Fruit fly (Drosophila melanogaster): ENCODE results near the gene Amnionless.

Amnionless gene

DNA sequence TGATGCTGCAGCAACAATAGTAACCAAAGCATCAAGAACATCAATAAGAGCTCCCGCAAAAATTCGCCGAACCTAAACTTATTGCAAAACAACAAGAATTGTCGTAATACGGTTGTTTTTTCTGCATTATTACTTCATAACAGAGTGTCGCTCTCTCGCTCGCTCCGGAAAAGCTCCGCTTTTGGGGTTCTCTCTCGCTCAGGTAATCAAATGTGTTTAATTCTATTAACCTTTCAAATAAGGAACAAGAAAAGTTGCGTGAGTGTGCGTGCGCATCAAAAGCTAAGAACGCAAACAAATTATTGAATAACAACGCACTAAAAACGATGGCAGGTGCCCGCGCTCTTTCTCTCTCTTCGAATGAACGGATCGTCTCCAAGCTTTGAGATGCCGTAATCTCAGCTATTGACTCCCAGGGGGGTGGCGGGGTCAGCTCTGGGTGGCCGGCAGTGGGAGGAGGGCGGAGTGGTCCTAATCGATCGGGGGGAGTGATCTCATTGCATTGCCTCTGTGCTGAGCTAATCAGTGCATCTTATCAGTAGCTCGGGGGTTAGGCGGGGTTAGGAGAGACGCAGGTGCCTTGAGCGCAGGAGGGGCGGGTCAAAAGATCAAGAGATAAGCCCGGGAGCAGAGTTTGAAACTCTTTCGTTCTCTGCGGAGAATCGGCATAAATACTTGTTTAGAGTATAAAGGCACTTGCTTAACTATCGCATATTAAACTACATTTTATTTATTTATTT lies 17.4 kb upstream of the Amnionless start:
- no peak for TF ChIP-seq pan (optimal IDR thresholded peaks at IDR 0.05)
- no peak for TF ChIP-seq CG8478 (optimal IDR thresholded peaks at IDR 0.05)
- TF ChIP-seq Dll (optimal IDR thresholded peaks at IDR 0.05), result no peak
- TF ChIP-seq psq (optimal IDR thresholded peaks at IDR 0.05), result no peak
- no peak for TF ChIP-seq usp (GFP tag; optimal IDR thresholded peaks at IDR 0.05)
- no peak for TF ChIP-seq EcR (GFP tag; optimal IDR thresholded peaks at IDR 0.05)

DNA sequence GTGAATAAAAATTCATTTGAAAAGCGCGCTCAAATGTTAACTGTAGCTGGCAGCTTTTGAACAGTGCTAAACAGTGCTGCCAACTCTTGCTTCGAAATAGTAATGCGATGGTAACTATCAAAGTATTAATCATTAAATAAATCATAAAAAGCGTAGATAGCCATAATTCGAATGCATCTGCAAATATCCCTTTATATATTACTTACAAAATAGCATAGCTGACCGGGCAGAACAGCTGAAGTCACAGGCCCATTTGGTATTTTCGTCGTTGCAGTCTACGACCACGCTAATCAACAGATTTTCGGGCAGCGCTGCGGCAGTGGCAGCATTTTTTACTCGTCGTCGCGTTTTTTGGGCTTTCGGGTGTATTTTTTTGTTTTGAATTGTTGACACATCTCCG lies 16.7 kb upstream of the Amnionless start, which contains the start of gene Plc21C:
Gene Plc21C, plus strand, starts transcription at position 290 of the 400 bp plus-strand sequence.
- TF ChIP-seq EcR (GFP tag; optimal IDR thresholded peaks at IDR 0.05) (no peak), usp (GFP tag; optimal IDR thresholded peaks at IDR 0.05) (no peak), Dll (optimal IDR thresholded peaks at IDR 0.05) (no peak)

- no peak for TF ChIP-seq Dll (optimal IDR thresholded peaks at IDR 0.05)
- no peak for TF ChIP-seq usp (GFP tag; optimal IDR thresholded peaks at IDR 0.05)
Observed at dm6 chr2L:305198-305597, 16.3 kb upstream of the Amnionless start.

dm6 chr2L:303306-303962 lies 14.5 kb upstream of the Amnionless start:
- no peak for TF ChIP-seq usp (GFP tag; optimal IDR thresholded peaks at IDR 0.05)
- no peak for TF ChIP-seq Dll (optimal IDR thresholded peaks at IDR 0.05)
- TF ChIP-seq CG8478 (optimal IDR thresholded peaks at IDR 0.05), result no peak

DNA sequence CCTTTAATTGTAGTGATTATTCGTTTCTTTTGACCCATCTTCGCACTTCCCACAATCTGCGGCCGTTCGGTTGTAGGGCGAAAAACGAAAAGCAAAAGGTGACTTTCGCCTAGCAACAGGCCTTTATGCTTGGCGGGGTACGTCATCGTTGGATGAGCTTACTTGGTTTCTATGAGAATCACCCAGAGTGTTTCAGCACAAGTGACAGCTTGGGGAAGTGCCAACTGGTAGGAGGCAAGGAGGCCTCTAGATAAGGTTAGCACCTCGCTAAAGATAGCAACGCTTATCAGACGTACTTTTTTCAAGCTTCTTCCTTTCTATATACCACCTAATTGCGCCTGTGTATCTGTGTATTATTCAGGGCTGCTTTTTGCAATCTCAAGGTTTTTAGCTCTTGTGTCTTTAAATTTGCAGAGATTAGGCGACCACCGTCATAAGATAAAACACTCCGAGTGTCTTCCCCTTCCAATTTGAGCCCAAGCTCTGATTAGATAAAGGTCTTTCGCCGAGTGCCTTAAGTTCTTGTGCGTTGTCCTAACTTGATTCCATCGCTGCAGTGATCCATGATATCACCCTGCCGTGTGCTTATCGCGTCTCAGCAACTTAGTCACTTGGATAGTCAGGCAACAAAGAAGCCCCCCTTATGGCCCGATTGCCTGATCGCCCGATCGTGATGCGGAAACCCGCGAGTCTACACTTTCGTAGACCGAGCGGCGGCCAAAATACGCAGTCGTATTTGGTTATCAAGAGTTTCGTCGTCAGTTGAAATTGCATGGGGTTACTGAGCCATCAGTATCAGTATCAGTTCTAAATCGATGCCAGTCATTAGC lies 12.1 kb upstream of the Amnionless start:
- TF ChIP-seq usp (GFP tag; optimal IDR thresholded peaks at IDR 0.05) (no peak), pan (optimal IDR thresholded peaks at IDR 0.05) (no peak), Dll (optimal IDR thresholded peaks at IDR 0.05) (no peak), CG8478 (optimal IDR thresholded peaks at IDR 0.05) (no peak), EcR (GFP tag; optimal IDR thresholded peaks at IDR 0.05) (no peak), psq (optimal IDR thresholded peaks at IDR 0.05) (no peak)

- TF ChIP-seq EcR (GFP tag; optimal IDR thresholded peaks at IDR 0.05) (no peak), CG8478 (optimal IDR thresholded peaks at IDR 0.05) (no peak), psq (optimal IDR thresholded peaks at IDR 0.05) (no peak), usp (GFP tag; optimal IDR thresholded peaks at IDR 0.05) (no peak), Dll (optimal IDR thresholded peaks at IDR 0.05) (no peak)
Observed at dm6 chr2L:300006-300405, 11.1 kb upstream of the Amnionless start.

dm6 chr2L:299038-299437 lies 10.1 kb upstream of the Amnionless start:
- no peak for TF ChIP-seq EcR (GFP tag; optimal IDR thresholded peaks at IDR 0.05)
- no peak for TF ChIP-seq pan (optimal IDR thresholded peaks at IDR 0.05)
- TF ChIP-seq CG8478 (optimal IDR thresholded peaks at IDR 0.05), result no peak
- no peak for TF ChIP-seq psq (optimal IDR thresholded peaks at IDR 0.05)
- no peak for TF ChIP-seq Dll (optimal IDR thresholded peaks at IDR 0.05)
- TF ChIP-seq usp (GFP tag; optimal IDR thresholded peaks at IDR 0.05), result no peak

- TF ChIP-seq pan (optimal IDR thresholded peaks at IDR 0.05) (no peak), CG8478 (optimal IDR thresholded peaks at IDR 0.05) (no peak), Dll (optimal IDR thresholded peaks at IDR 0.05) (no peak), EcR (GFP tag; optimal IDR thresholded peaks at IDR 0.05) (no peak), usp (GFP tag; optimal IDR thresholded peaks at IDR 0.05) (no peak), psq (optimal IDR thresholded peaks at IDR 0.05) (no peak)
Observed at dm6 chr2L:298285-298644, 9.3 kb upstream of the Amnionless start.

DNA sequence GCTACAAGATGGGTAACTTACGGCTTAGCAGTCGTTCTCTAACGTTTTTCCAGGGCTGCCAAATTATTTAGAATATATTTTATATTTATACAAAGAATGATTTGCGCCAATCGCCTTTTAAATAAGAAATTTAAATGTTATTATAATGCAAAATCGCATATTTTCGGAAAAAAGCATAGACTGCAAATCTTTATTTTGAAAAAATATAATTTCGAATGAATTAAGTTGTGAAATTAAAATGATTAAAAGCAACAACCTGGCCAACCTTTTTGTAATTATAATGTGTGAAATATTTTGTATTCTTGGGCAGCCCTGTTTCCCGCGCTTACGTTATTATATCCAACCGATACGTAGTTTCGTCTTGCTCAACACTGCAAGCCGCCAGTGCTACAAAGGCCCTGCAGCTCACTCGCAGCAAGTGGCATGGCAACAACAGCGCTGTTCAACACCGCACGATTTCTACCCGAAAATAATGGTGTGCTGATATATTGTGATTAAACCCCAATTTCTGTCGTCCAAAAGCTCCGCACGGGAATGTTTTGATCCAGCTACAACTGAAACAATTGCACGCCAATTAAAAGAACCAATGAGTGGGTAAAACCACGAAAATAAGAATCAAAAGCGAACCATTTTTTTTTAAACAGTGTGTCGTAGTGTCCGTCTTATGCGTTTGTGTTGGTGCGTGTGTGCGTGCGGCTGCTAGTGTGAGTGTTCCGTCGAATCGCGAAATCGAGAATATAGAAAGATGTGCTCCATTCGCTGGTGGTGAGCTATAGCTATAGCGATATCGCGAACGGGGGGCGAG lies 8.7 kb upstream of the Amnionless start, which contains the start of gene Pi3K21B:
Gene Pi3K21B, plus strand, starts transcription at position 401 of the 805 bp plus-strand sequence.
- TF ChIP-seq EcR (GFP tag; optimal IDR thresholded peaks at IDR 0.05), result no peak
- no peak for TF ChIP-seq usp (GFP tag; optimal IDR thresholded peaks at IDR 0.05)
- no peak for TF ChIP-seq CG8478 (optimal IDR thresholded peaks at IDR 0.05)
- TF ChIP-seq psq (optimal IDR thresholded peaks at IDR 0.05), result no peak
- TF ChIP-seq pan (optimal IDR thresholded peaks at IDR 0.05), result no peak
- TF ChIP-seq Dll (optimal IDR thresholded peaks at IDR 0.05), result no peak

DNA sequence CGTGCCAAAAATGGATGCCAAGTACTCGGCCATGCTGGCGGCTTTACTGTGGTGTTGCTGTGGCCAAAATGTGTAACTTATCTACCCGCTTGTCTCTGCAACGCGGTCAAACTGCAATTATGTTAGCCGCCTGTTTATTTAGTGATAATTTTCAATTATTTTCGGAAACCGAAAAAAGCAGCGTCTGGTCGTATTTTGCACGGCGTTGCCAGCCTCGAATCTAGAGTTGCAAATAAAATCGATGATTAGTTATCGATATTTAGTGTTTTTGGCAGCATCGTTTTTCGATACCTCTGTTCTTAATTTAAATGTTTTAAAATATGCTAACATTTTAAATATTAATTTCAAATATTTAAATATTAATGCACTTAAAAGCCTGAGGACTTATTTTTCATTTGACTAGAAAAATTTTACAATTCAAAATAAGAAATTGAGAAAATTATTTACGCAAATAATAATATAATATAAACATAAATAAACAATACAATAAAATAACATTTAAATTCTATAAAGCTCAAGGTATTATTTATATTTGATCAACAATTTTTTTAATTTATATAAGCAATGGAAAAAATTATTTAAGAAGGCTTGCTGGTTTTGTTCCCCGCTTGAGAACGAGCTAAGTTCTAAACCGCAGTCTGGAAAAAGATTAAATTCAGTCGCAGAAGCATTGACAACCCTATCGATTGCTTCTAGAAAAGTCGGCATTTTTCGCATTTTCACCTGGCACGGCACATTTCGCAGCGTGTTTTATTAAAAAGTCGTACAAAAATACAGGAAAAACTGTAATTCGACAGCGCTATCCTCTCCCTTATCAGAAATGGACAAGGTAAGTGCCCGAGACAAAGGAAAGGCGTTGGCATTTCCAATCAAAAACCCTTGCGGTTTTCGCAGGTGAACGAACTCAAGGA lies 5.8 kb upstream of the Amnionless start, which contains the start of the genes U2af38 and Stip1:
Gene U2af38, minus strand, starts transcription at position 230 of the 911 bp plus-strand sequence.
Gene Stip1, plus strand, starts transcription at position 671 of the 911 bp plus-strand sequence.
- TF ChIP-seq psq (optimal IDR thresholded peaks at IDR 0.05) (no peak), pan (optimal IDR thresholded peaks at IDR 0.05) (no peak), usp (GFP tag; optimal IDR thresholded peaks at IDR 0.05) (no peak), Dll (optimal IDR thresholded peaks at IDR 0.05) (no peak), CG8478 (optimal IDR thresholded peaks at IDR 0.05) (no peak), EcR (GFP tag; optimal IDR thresholded peaks at IDR 0.05) (peak; percentile 73 to 94)
